Fruit fly (Drosophila melanogaster) whole organism, prepupa: Measurements from ENCODE around the gene karr.

Experiments
- Blimp-1 ChIP-seq: fragments of 200-800 bp; sonication (Bioruptor generic); optimal IDR thresholded peaks from 3 replicates; lab custom pipeline; 2017; ENCODE audit warnings: missing biosample characterization, missing genetic modification characterization, mild to moderate bottlenecking, moderate library complexity, missing genetic modification reagents
- CG10631 ChIP-seq: fragments of 200-800 bp; sonication (Bioruptor generic); optimal IDR thresholded peaks from 2 replicates; lab custom pipeline; 2016; ENCODE audit warnings: missing biosample characterization, missing genetic modification characterization
- CG11294 ChIP-seq: fragments of 200-800 bp; sonication (Bioruptor generic); IDR thresholded peaks from 2 replicates; pipeline ENCODE4 v1.3.6; 2022; ENCODE audit warnings: missing biosample characterization, missing genetic modification characterization
- CG11762 ChIP-seq: fragments of 200-800 bp; sonication (Bioruptor generic); optimal IDR thresholded peaks from 3 replicates; lab custom pipeline; 2016; ENCODE audit warnings: missing biosample characterization, missing genetic modification characterization; ENCODE audit not compliant: insufficient read depth
- CG11902 ChIP-seq: fragments of 200-800 bp; sonication (Bioruptor generic); optimal IDR thresholded peaks from 3 replicates; lab custom pipeline; 2016; ENCODE audit warnings: missing biosample characterization, missing genetic modification characterization
- CG15336 ChIP-seq: fragments of 200-800 bp; sonication (Bioruptor generic); IDR thresholded peaks from 2 replicates; pipeline ENCODE4 v1.3.6; 2022; ENCODE audit warnings: missing biosample characterization, missing genetic modification characterization
- CG16779 ChIP-seq: fragments of 200-800 bp; sonication (Bioruptor generic); optimal IDR thresholded peaks from 3 replicates; lab custom pipeline; 2017; ENCODE audit warnings: missing biosample characterization, mild to moderate bottlenecking, missing genetic modification characterization
- CG3032 ChIP-seq: fragments of 200-800 bp; optimal IDR thresholded peaks from 2 replicates; lab custom pipeline; 2019; ENCODE audit warnings: missing biosample characterization, mild to moderate bottlenecking, missing genetic modification characterization, moderate library complexity
- CG31627 ChIP-seq: fragments of 200-800 bp; sonication (Bioruptor generic); optimal IDR thresholded peaks from 3 replicates; lab custom pipeline; 2016; ENCODE audit warnings: missing biosample characterization, missing genetic modification characterization
- CG32006 ChIP-seq: fragments of 200-800 bp; sonication (Bioruptor generic); optimal IDR thresholded peaks from 3 replicates; lab custom pipeline; 2017; ENCODE audit warnings: missing biosample characterization, mild to moderate bottlenecking, missing genetic modification characterization
- CG3919 ChIP-seq: fragments of 200-800 bp; sonication (Bioruptor generic); optimal IDR thresholded peaks from 3 replicates; lab custom pipeline; 2016; ENCODE audit warnings: missing biosample characterization, missing genetic modification characterization
- CG4318 ChIP-seq: fragments of 200-800 bp; sonication (Bioruptor generic); optimal IDR thresholded peaks from 3 replicates; lab custom pipeline; 2017; ENCODE audit warnings: missing biosample characterization, mild to moderate bottlenecking, missing genetic modification characterization
- CG6163 ChIP-seq: fragments of 200-800 bp; sonication (Bioruptor generic); IDR thresholded peaks from 3 replicates; pipeline ENCODE4 v1.3.6; 2022; ENCODE audit warnings: missing biosample characterization, missing genetic modification characterization
- CG6276 ChIP-seq: fragments of 200-800 bp; sonication (Bioruptor generic); optimal IDR thresholded peaks from 2 replicates; lab custom pipeline; 2017; ENCODE audit warnings: missing biosample characterization, mild to moderate bottlenecking, missing genetic modification characterization
- CG6792 ChIP-seq: fragments of 200-800 bp; sonication (Bioruptor generic); optimal IDR thresholded peaks from 3 replicates; lab custom pipeline; 2016; ENCODE audit warnings: missing biosample characterization, missing genetic modification characterization
- CG6808 ChIP-seq: fragments of 200-800 bp; sonication (Bioruptor generic); optimal IDR thresholded peaks from 3 replicates; lab custom pipeline; 2017; ENCODE audit warnings: missing biosample characterization, missing genetic modification characterization, mild to moderate bottlenecking, moderate library complexity, missing genetic modification reagents
- CG8119 ChIP-seq: fragments of 200-800 bp; sonication (Bioruptor generic); IDR thresholded peaks from 3 replicates; pipeline ENCODE4 v1.3.6; 2022; ENCODE audit warnings: missing biosample characterization, missing genetic modification characterization
- Eip75B ChIP-seq: fragments of 200-800 bp; sonication (Bioruptor generic); optimal IDR thresholded peaks from 3 replicates; lab custom pipeline; 2016; ENCODE audit warnings: missing biosample characterization, missing genetic modification characterization
- Eip78C ChIP-seq: fragments of 200-800 bp; sonication (Bioruptor generic); peaks from one replicate; lab custom pipeline; 2016; ENCODE audit warnings: missing biosample characterization, missing genetic modification characterization
- Eip93F ChIP-seq: fragments of 200-800 bp; sonication (Bioruptor generic); optimal IDR thresholded peaks from 2 replicates; lab custom pipeline; 2016; ENCODE audit warnings: missing biosample characterization, mild to moderate bottlenecking, missing genetic modification characterization
- Ets96B ChIP-seq: fragments of 200-800 bp; optimal IDR thresholded peaks from 2 replicates; lab custom pipeline; 2019; ENCODE audit warnings: missing biosample characterization, mild to moderate bottlenecking, missing genetic modification characterization, moderate library complexity
- Gug ChIP-seq: fragments of 200-800 bp; sonication (Bioruptor generic); IDR thresholded peaks from 2 replicates; pipeline ENCODE4 v1.3.6; 2022; ENCODE audit warnings: missing biosample characterization, missing genetic modification characterization
- Hr38 ChIP-seq: sonication (Bioruptor generic); optimal IDR thresholded peaks from 2 replicates; lab custom pipeline; 2016; ENCODE audit warnings: missing biosample characterization, missing genetic modification characterization
- Hr39 ChIP-seq: fragments of 200-800 bp; sonication (Bioruptor generic); optimal IDR thresholded peaks from 2 replicates; lab custom pipeline; 2016; ENCODE audit warnings: missing biosample characterization, missing genetic modification characterization
- Hr4 ChIP-seq: fragments of 200-800 bp; sonication (Bioruptor generic); optimal IDR thresholded peaks from 3 replicates; lab custom pipeline; 2016; ENCODE audit warnings: missing biosample characterization, missing genetic modification characterization
- Lpt ChIP-seq: fragments of 200-800 bp; sonication (Bioruptor generic); optimal IDR thresholded peaks from 3 replicates; lab custom pipeline; 2016; ENCODE audit warnings: missing biosample characterization, missing genetic modification characterization
- Met ChIP-seq: fragments of 200-800 bp; sonication (Bioruptor generic); optimal IDR thresholded peaks from 3 replicates; lab custom pipeline; 2016; ENCODE audit warnings: missing biosample characterization, missing genetic modification characterization
- OdsH ChIP-seq: fragments of 200-800 bp; sonication (Bioruptor generic); optimal IDR thresholded peaks from 3 replicates; lab custom pipeline; 2016; ENCODE audit warnings: missing biosample characterization, missing genetic modification characterization
- Smox ChIP-seq: fragments of 200-800 bp; sonication (Bioruptor generic); optimal IDR thresholded peaks from 3 replicates; lab custom pipeline; 2016; ENCODE audit warnings: missing biosample characterization, missing genetic modification characterization
- Sox14 ChIP-seq: fragments of 200-800 bp; sonication (Bioruptor generic); optimal IDR thresholded peaks from 3 replicates; lab custom pipeline; 2016; ENCODE audit warnings: missing biosample characterization, missing genetic modification characterization
- achi ChIP-seq: fragments of 200-800 bp; sonication (Bioruptor generic); optimal IDR thresholded peaks from 3 replicates; lab custom pipeline; 2016; ENCODE audit warnings: missing biosample characterization, missing genetic modification characterization
- acj6 ChIP-seq: fragments of 200-800 bp; sonication (Bioruptor generic); optimal IDR thresholded peaks from 3 replicates; lab custom pipeline; 2016; ENCODE audit warnings: missing biosample characterization, missing genetic modification characterization
- dac ChIP-seq: fragments of 200-800 bp; sonication (Bioruptor generic); optimal IDR thresholded peaks from 2 replicates; lab custom pipeline; 2017; ENCODE audit warnings: missing biosample characterization, mild to moderate bottlenecking, missing genetic modification characterization
- eg ChIP-seq: fragments of 200-800 bp; sonication (Bioruptor generic); IDR thresholded peaks from 3 replicates; pipeline ENCODE4 v1.3.6; 2022; ENCODE audit warnings: missing biosample characterization, missing genetic modification characterization
- fd59A ChIP-seq: fragments of 200-800 bp; sonication (Bioruptor generic); optimal IDR thresholded peaks from 2 replicates; lab custom pipeline; 2017; ENCODE audit warnings: missing biosample characterization, mild to moderate bottlenecking, missing genetic modification characterization, missing genetic modification reagents
- fkh ChIP-seq: fragments of 200-800 bp; sonication (Bioruptor generic); optimal IDR thresholded peaks from 3 replicates; lab custom pipeline; 2017; ENCODE audit warnings: missing biosample characterization, mild to moderate bottlenecking, missing genetic modification characterization, moderate library complexity
- lz ChIP-seq: fragments of 200-800 bp; sonication (Bioruptor generic); optimal IDR thresholded peaks from 3 replicates; lab custom pipeline; 2016; ENCODE audit warnings: missing biosample characterization, missing genetic modification characterization
- net ChIP-seq: fragments of 200-800 bp; sonication (Bioruptor generic); optimal IDR thresholded peaks from 3 replicates; lab custom pipeline; 2016; ENCODE audit warnings: missing biosample characterization, missing genetic modification characterization
- pdm3 ChIP-seq: fragments of 200-800 bp; sonication (Bioruptor generic); optimal IDR thresholded peaks from 3 replicates; lab custom pipeline; 2016; ENCODE audit warnings: missing biosample characterization, missing genetic modification characterization
- salr ChIP-seq, 2 experiments: fragments of 200-800 bp; sonication (Bioruptor generic); optimal IDR thresholded peaks; 3 replicates each; lab custom pipeline; 2016 to 2018; ENCODE audit warnings: missing biosample characterization in 2 of 2, missing genetic modification characterization in 2 of 2, mild to moderate bottlenecking in 1 of 2
- ss ChIP-seq, 2 experiments: fragments of 200-800 bp; sonication (Bioruptor generic); optimal IDR thresholded peaks; 2 replicates in 1 of 2; 3 replicates in 1 of 2; lab custom pipeline; 2017 to 2018; ENCODE audit warnings: mild to moderate bottlenecking in 2 of 2, missing biosample characterization in 2 of 2, missing genetic modification characterization in 2 of 2, moderate library complexity in 1 of 2
- svp ChIP-seq: fragments of 200-800 bp; sonication (Bioruptor generic); peaks from one replicate; lab custom pipeline; 2016; ENCODE audit warnings: missing biosample characterization, missing genetic modification characterization
- vri ChIP-seq: fragments of 200-800 bp; sonication (Bioruptor generic); optimal IDR thresholded peaks from 3 replicates; lab custom pipeline; 2016; ENCODE audit warnings: missing biosample characterization, mild to moderate bottlenecking, missing genetic modification characterization

karr gene

dm6 chrX:20133432-20133831 lies 23.1 kb upstream of the karr start, which contains the start of gene CG15322:
Gene CG15322, plus strand, starts transcription at chrX:20133579.
- TF ChIP-seq Sox14 (GFP tag; lab: Kevin White, UChicago) (no peak), CG3919 (peak; percentile 0), lz (GFP tag; lab: Kevin White, UChicago) (no peak), Lpt (GFP tag; lab: Kevin White, UChicago) (no peak), Blimp-1 (GFP tag; lab: Kevin White, UChicago) (no peak), Eip75B (GFP tag; lab: Kevin White, UChicago) (no peak), CG8119 (0 out of 3 replicates have a peak, but pooled peaks have one; percentile 18), dac (no peak), Smox (GFP tag; lab: Kevin White, UChicago) (no peak), Met (GFP tag; lab: Kevin White, UChicago) (no peak), CG31627 (GFP tag; lab: Kevin White, UChicago) (no peak), vri (GFP tag; lab: Kevin White, UChicago) (no peak), CG11294 (GFP tag; lab: Robert Waterston, UW) (no peak), Ets96B (tag; lab: Kevin White, UChicago) (no peak), ss (GFP tag; optimal IDR thresholded peaks at IDR 0.05; lab: Kevin White, UChicago) (peak in 1 of 2 experiments; percentile 23), Hr38 (GFP tag; lab: Kevin White, UChicago) (no peak), Hr39 (GFP tag; lab: Kevin White, UChicago) (no peak), CG3032 (tag; lab: Kevin White, UChicago) (no peak), fd59A (GFP tag; lab: Kevin White, UChicago) (no peak)

dm6 chrX:20130486-20130885 lies 20.1 kb upstream of the karr start:
- TF ChIP-seq CG6276 (GFP tag; lab: Kevin White, UChicago) = peak; percentile 72
- peak; percentile 11 for TF ChIP-seq acj6 (GFP tag; lab: Kevin White, UChicago)
- peak in 1 of 2 experiments; percentile 46 for TF ChIP-seq salr (GFP tag; optimal IDR thresholded peaks at IDR 0.05; lab: Kevin White, UChicago)
- no peak for TF ChIP-seq CG11902
- TF ChIP-seq CG11762 (GFP tag; lab: Kevin White, UChicago) = no peak
- no peak for TF ChIP-seq CG6808 (GFP tag; lab: Kevin White, UChicago)
- peak; percentile 46 for TF ChIP-seq achi
- TF ChIP-seq dac = peak; percentile 51
- no peak for TF ChIP-seq Sox14 (GFP tag; lab: Kevin White, UChicago)
- TF ChIP-seq Hr4 (GFP tag; lab: Kevin White, UChicago) = peak; percentile 79
- TF ChIP-seq CG16779 = no peak
- no peak for TF ChIP-seq Hr38 (GFP tag; lab: Kevin White, UChicago)
- TF ChIP-seq vri (GFP tag; lab: Kevin White, UChicago) = no peak
- no peak for TF ChIP-seq CG3032 (tag; lab: Kevin White, UChicago)
- no peak for TF ChIP-seq Ets96B (tag; lab: Kevin White, UChicago)
- peak; percentile 50 for TF ChIP-seq Gug (GFP tag; lab: Robert Waterston, UW)
- TF ChIP-seq svp = peak; percentile 16
- peak; percentile 43 for TF ChIP-seq pdm3 (GFP tag; lab: Kevin White, UChicago)
- TF ChIP-seq fkh (GFP tag; lab: Kevin White, UChicago) = no peak
- peak; percentile 26 for TF ChIP-seq CG3919
- peak; percentile 38 for TF ChIP-seq net (GFP tag; lab: Kevin White, UChicago)
- TF ChIP-seq Hr39 (GFP tag; lab: Kevin White, UChicago) = no peak
- no peak for TF ChIP-seq CG31627 (GFP tag; lab: Kevin White, UChicago)
- TF ChIP-seq CG6792 = no peak
- peak; percentile 32; the same call in 1 of the 2 replicates for TF ChIP-seq CG11294 (GFP tag; lab: Robert Waterston, UW)
- TF ChIP-seq CG6163 (GFP tag; lab: Robert Waterston, UW) = no peak
- peak; percentile 55 for TF ChIP-seq Lpt (GFP tag; lab: Kevin White, UChicago)
- peak; percentile 79 for TF ChIP-seq CG15336
- peak; percentile 33 for TF ChIP-seq OdsH (GFP tag; lab: Kevin White, UChicago)
- TF ChIP-seq Smox (GFP tag; lab: Kevin White, UChicago) = no peak
- TF ChIP-seq Eip78C (GFP tag; lab: Kevin White, UChicago) = peak; percentile 83
- TF ChIP-seq CG10631 = peak; percentile 37
- TF ChIP-seq CG32006 (GFP tag; lab: Kevin White, UChicago) = peak; percentile 84
- no peak for TF ChIP-seq Eip93F
- TF ChIP-seq Eip75B (GFP tag; lab: Kevin White, UChicago) = no peak
- TF ChIP-seq CG8119 = peak; percentile 79
- TF ChIP-seq lz (GFP tag; lab: Kevin White, UChicago) = no peak
- peak; percentile 65; the same call in 2 of the 3 replicates for TF ChIP-seq eg (GFP tag; lab: Robert Waterston, UW)
- peak; percentile 68 for TF ChIP-seq CG4318 (GFP tag; lab: Kevin White, UChicago)
